Fruit fly (Drosophila melanogaster) whole organism, embryonic: ENCODE results near the gene orion.

Source experiments
- Abd-B ChIP-seq: fragments of 200-800 bp; sonication (Bioruptor generic); optimal IDR thresholded peaks from 2 replicates; lab custom pipeline; 2018; ENCODE audit warnings: missing biosample characterization, mild to moderate bottlenecking, missing genetic modification characterization, moderate library complexity
- Bdp1 ChIP-seq: fragments of 200-800 bp; sonication (Bioruptor generic); optimal IDR thresholded peaks from 3 replicates; lab custom pipeline; 2016; ENCODE audit warnings: missing biosample characterization, missing genetic modification characterization
- CG10267 ChIP-seq: fragments of 200-800 bp; sonication (Bioruptor generic); optimal IDR thresholded peaks from 2 replicates; lab custom pipeline; 2018; ENCODE audit warnings: missing biosample characterization, mild to moderate bottlenecking, missing genetic modification characterization, moderate library complexity
- CG11696 ChIP-seq: fragments of 200-800 bp; sonication (Bioruptor generic); IDR thresholded peaks from 2 replicates; pipeline ENCODE4 v1.3.6; 2022; ENCODE audit warnings: missing biosample characterization, missing genetic modification characterization
- CG12299 ChIP-seq: fragments of 200-800 bp; sonication (Bioruptor generic); optimal IDR thresholded peaks from 2 replicates; lab custom pipeline; 2018; ENCODE audit warnings: missing biosample characterization, mild to moderate bottlenecking, missing genetic modification characterization
- CG12744 ChIP-seq: fragments of 200-800 bp; sonication (Bioruptor generic); optimal IDR thresholded peaks from 2 replicates; lab custom pipeline; 2016; ENCODE audit warnings: missing biosample characterization, missing genetic modification characterization
- CG14710 ChIP-seq: fragments of 200-800 bp; sonication (Bioruptor generic); optimal IDR thresholded peaks from 3 replicates; lab custom pipeline; 2019; ENCODE audit warnings: missing biosample characterization, mild to moderate bottlenecking, missing genetic modification characterization, moderate library complexity
- CG15696 ChIP-seq: fragments of 200-800 bp; sonication (Bioruptor generic); optimal IDR thresholded peaks from 2 replicates; lab custom pipeline; 2019; ENCODE audit warnings: missing biosample characterization, mild to moderate bottlenecking, missing genetic modification characterization, moderate library complexity
- CG18619 ChIP-seq: fragments of 200-800 bp; sonication (Bioruptor generic); optimal IDR thresholded peaks from 3 replicates; lab custom pipeline; 2017; ENCODE audit warnings: missing biosample characterization, mild to moderate bottlenecking, missing genetic modification characterization
- CG30020 ChIP-seq: fragments of 200-800 bp; optimal IDR thresholded peaks from 2 replicates; lab custom pipeline; 2019; ENCODE audit warnings: missing biosample characterization, mild to moderate bottlenecking, missing genetic modification characterization, moderate library complexity
- CG3726 ChIP-seq: fragments of 200-800 bp; sonication (Bioruptor generic); IDR thresholded peaks from 3 replicates; pipeline ENCODE4, ENCODE4 v1.3.6; 2022; ENCODE audit warnings: missing biosample characterization, missing genetic modification characterization
- CG4707 ChIP-seq: fragments of 200-800 bp; sonication (Bioruptor generic); optimal IDR thresholded peaks from 2 replicates; lab custom pipeline; 2018; ENCODE audit warnings: missing biosample characterization, mild to moderate bottlenecking, missing genetic modification characterization, moderate library complexity
- CG4730 ChIP-seq: fragments of 200-800 bp; sonication (Bioruptor generic); IDR thresholded peaks from 2 replicates; pipeline ENCODE4 v1.3.6; 2022; ENCODE audit warnings: missing biosample characterization, missing genetic modification characterization
- CG5953 ChIP-seq: fragments of 200-800 bp; sonication (Bioruptor generic); IDR thresholded peaks from 2 replicates; pipeline ENCODE4 v1.3.6; 2022; ENCODE audit warnings: missing biosample characterization, missing genetic modification characterization
- CG6854 ChIP-seq: fragments of 200-800 bp; sonication (Bioruptor generic); optimal IDR thresholded peaks from 3 replicates; lab custom pipeline; 2017; ENCODE audit warnings: missing biosample characterization, mild to moderate bottlenecking, missing genetic modification characterization
- CG7745 ChIP-seq: fragments of 200-800 bp; sonication (Bioruptor generic); optimal IDR thresholded peaks from 2 replicates; lab custom pipeline; 2018; ENCODE audit warnings: missing biosample characterization, mild to moderate bottlenecking, missing genetic modification characterization, moderate library complexity
- CG7839 ChIP-seq: fragments of 200-800 bp; sonication (Bioruptor generic); optimal IDR thresholded peaks from 3 replicates; lab custom pipeline; 2018; ENCODE audit warnings: missing biosample characterization, mild to moderate bottlenecking, missing genetic modification characterization, moderate library complexity
- CG7963 ChIP-seq: fragments of 200-800 bp; sonication (Bioruptor generic); IDR thresholded peaks from 3 replicates; pipeline ENCODE4 v1.3.6; 2022; ENCODE audit warnings: missing biosample characterization, missing genetic modification characterization; ENCODE audit not compliant: partially characterized antibody
- CG8388 ChIP-seq: fragments of 200-800 bp; sonication (Bioruptor generic); optimal IDR thresholded peaks from 2 replicates; lab custom pipeline; 2019; ENCODE audit warnings: missing biosample characterization, mild to moderate bottlenecking, missing genetic modification characterization, moderate library complexity
- CG8765 ChIP-seq: fragments of 200-800 bp; sonication (Bioruptor generic); IDR thresholded peaks from 2 replicates; pipeline ENCODE4 v1.3.6; 2022; ENCODE audit warnings: missing biosample characterization, missing genetic modification characterization
- CG8944 ChIP-seq: fragments of 200-800 bp; sonication (Bioruptor generic); optimal IDR thresholded peaks from 3 replicates; lab custom pipeline; 2016; ENCODE audit warnings: missing biosample characterization, missing genetic modification characterization
- CG9437 ChIP-seq: fragments of 200-800 bp; sonication (Bioruptor generic); optimal IDR thresholded peaks from 2 replicates; lab custom pipeline; 2018; ENCODE audit warnings: missing biosample characterization, mild to moderate bottlenecking, missing genetic modification characterization
- CG9727 ChIP-seq: fragments of 200-800 bp; sonication (Bioruptor generic); optimal IDR thresholded peaks from 3 replicates; lab custom pipeline; 2017; ENCODE audit warnings: missing biosample characterization, mild to moderate bottlenecking, missing genetic modification characterization
- Elba2 ChIP-seq: fragments of 200-800 bp; sonication (Bioruptor generic); optimal IDR thresholded peaks from 3 replicates; lab custom pipeline; 2016; ENCODE audit warnings: missing biosample characterization, missing genetic modification characterization
- Ets97D ChIP-seq: fragments of 200-800 bp; sonication (Bioruptor generic); optimal IDR thresholded peaks from 3 replicates; lab custom pipeline; 2016; ENCODE audit warnings: missing biosample characterization, missing genetic modification characterization
- GATAe ChIP-seq: fragments of 200-800 bp; sonication (Bioruptor generic); conservative IDR thresholded peaks from 2 replicates; pipeline ENCODE4 v1.3.6; 2022; ENCODE audit warnings: missing biosample characterization, missing genetic modification characterization
- HmgD ChIP-seq: fragments of 200-800 bp; sonication (Bioruptor generic); optimal IDR thresholded peaks from 3 replicates; lab custom pipeline; 2016; ENCODE audit warnings: missing biosample characterization, missing genetic modification characterization
- MESR4 ChIP-seq: fragments of 200-800 bp; sonication (Bioruptor generic); optimal IDR thresholded peaks from 2 replicates; lab custom pipeline; 2018; ENCODE audit warnings: missing biosample characterization, mild to moderate bottlenecking, missing genetic modification characterization, moderate library complexity
- Taf1 ChIP-seq: fragments of 200-800 bp; sonication (Bioruptor generic); IDR thresholded peaks from 2 replicates; pipeline ENCODE4 v1.3.6; 2022; ENCODE audit warnings: missing biosample characterization, missing genetic modification characterization
- Xrp1 ChIP-seq: fragments of 200-800 bp; sonication (Bioruptor generic); IDR thresholded peaks from 2 replicates; pipeline ENCODE4 v1.3.6; 2022; ENCODE audit warnings: missing biosample characterization, missing genetic modification characterization
- ac ChIP-seq: fragments of 200-800 bp; sonication (Bioruptor generic); optimal IDR thresholded peaks from 3 replicates; lab custom pipeline; 2017; ENCODE audit warnings: missing biosample characterization, mild to moderate bottlenecking, missing genetic modification characterization
- ara ChIP-seq: fragments of 200-800 bp; sonication (Bioruptor generic); IDR thresholded peaks from 2 replicates; pipeline ENCODE4 v1.3.6; 2022; ENCODE audit warnings: missing biosample characterization, missing genetic modification characterization
- ase ChIP-seq: fragments of 200-800 bp; sonication (Bioruptor generic); IDR thresholded peaks from 3 replicates; pipeline ENCODE4 v1.3.6; 2022; ENCODE audit warnings: missing biosample characterization, missing genetic modification characterization
- bowl ChIP-seq: fragments of 200-800 bp; sonication (Bioruptor generic); IDR thresholded peaks from 2 replicates; pipeline ENCODE4 v1.3.6; 2022; ENCODE audit warnings: missing biosample characterization, missing genetic modification characterization
- crol ChIP-seq: fragments of 200-800 bp; sonication (Bioruptor generic); IDR thresholded peaks from 2 replicates; pipeline ENCODE4 v1.3.6; 2022; ENCODE audit warnings: missing biosample characterization, missing genetic modification characterization
- dan ChIP-seq: fragments of 200-800 bp; sonication (Bioruptor generic); IDR thresholded peaks from 2 replicates; pipeline ENCODE4 v1.3.6; 2022; ENCODE audit warnings: missing biosample characterization, missing genetic modification characterization
- disco-r ChIP-seq: fragments of 200-800 bp; sonication (Bioruptor generic); optimal IDR thresholded peaks from 2 replicates; lab custom pipeline; 2016; ENCODE audit warnings: missing biosample characterization, missing genetic modification characterization
- ems ChIP-seq: fragments of 200-800 bp; sonication (Bioruptor generic); optimal IDR thresholded peaks from 3 replicates; lab custom pipeline; 2016; ENCODE audit warnings: missing biosample characterization, missing genetic modification characterization
- ftz-f1 ChIP-seq: fragments of 200-800 bp; sonication (Bioruptor generic); optimal IDR thresholded peaks from 2 replicates; lab custom pipeline; 2016; ENCODE audit warnings: missing biosample characterization, missing genetic modification characterization
- gt ChIP-seq: fragments of 200-800 bp; sonication (Bioruptor generic); IDR thresholded peaks from 2 replicates; pipeline ENCODE4 v1.3.6; 2022; ENCODE audit warnings: missing biosample characterization, missing genetic modification characterization
- hb ChIP-seq: fragments of 200-800 bp; sonication (Bioruptor generic); IDR thresholded peaks from 3 replicates; pipeline ENCODE4 v1.3.6; 2022; ENCODE audit warnings: missing biosample characterization, missing genetic modification characterization; ENCODE audit not compliant: partially characterized antibody
- hbn ChIP-seq: fragments of 200-800 bp; sonication (Bioruptor generic); IDR thresholded peaks from 2 replicates; pipeline ENCODE4 v1.3.6; 2022; ENCODE audit warnings: missing biosample characterization, missing genetic modification characterization; ENCODE audit not compliant: partially characterized antibody
- kah ChIP-seq: fragments of 200-800 bp; sonication (Bioruptor generic); optimal IDR thresholded peaks from 2 replicates; lab custom pipeline; 2018; ENCODE audit warnings: missing biosample characterization, mild to moderate bottlenecking, missing genetic modification characterization
- kay ChIP-seq: fragments of 200-800 bp; sonication (Bioruptor generic); optimal IDR thresholded peaks from 2 replicates; lab custom pipeline; 2016; ENCODE audit warnings: missing biosample characterization, missing genetic modification characterization
- lmd ChIP-seq: fragments of 200-800 bp; sonication (Bioruptor generic); IDR thresholded peaks from 2 replicates; pipeline ENCODE4 v1.3.6; 2022; ENCODE audit warnings: missing biosample characterization, missing genetic modification characterization
- nom ChIP-seq: fragments of 200-800 bp; sonication (Bioruptor generic); optimal IDR thresholded peaks from 2 replicates; lab custom pipeline; 2017; ENCODE audit warnings: missing biosample characterization, missing genetic modification characterization, mild to moderate bottlenecking, moderate library complexity, missing genetic modification reagents
- repo ChIP-seq: fragments of 200-800 bp; sonication (Bioruptor generic); optimal IDR thresholded peaks from 2 replicates; lab custom pipeline; 2016; ENCODE audit warnings: missing biosample characterization, missing genetic modification characterization
- sr ChIP-seq: fragments of 200-800 bp; sonication (Bioruptor generic); IDR thresholded peaks from 3 replicates; pipeline ENCODE4 v1.3.6; 2022; ENCODE audit warnings: missing biosample characterization, missing genetic modification characterization
- tgo ChIP-seq: fragments of 200-800 bp; sonication (Bioruptor generic); IDR thresholded peaks from 3 replicates; pipeline ENCODE4 v1.3.6; 2022; ENCODE audit warnings: missing biosample characterization, missing genetic modification characterization
- tup ChIP-seq: fragments of 200-800 bp; sonication (Bioruptor generic); optimal IDR thresholded peaks from 2 replicates; lab custom pipeline; 2016; ENCODE audit warnings: missing biosample characterization, mild to moderate bottlenecking, missing genetic modification characterization, moderate library complexity
- unpg ChIP-seq: fragments of 200-800 bp; sonication (Bioruptor generic); optimal IDR thresholded peaks from 3 replicates; lab custom pipeline; 2018; ENCODE audit warnings: missing biosample characterization, mild to moderate bottlenecking, missing genetic modification characterization, moderate library complexity

Gene orion

DNA sequence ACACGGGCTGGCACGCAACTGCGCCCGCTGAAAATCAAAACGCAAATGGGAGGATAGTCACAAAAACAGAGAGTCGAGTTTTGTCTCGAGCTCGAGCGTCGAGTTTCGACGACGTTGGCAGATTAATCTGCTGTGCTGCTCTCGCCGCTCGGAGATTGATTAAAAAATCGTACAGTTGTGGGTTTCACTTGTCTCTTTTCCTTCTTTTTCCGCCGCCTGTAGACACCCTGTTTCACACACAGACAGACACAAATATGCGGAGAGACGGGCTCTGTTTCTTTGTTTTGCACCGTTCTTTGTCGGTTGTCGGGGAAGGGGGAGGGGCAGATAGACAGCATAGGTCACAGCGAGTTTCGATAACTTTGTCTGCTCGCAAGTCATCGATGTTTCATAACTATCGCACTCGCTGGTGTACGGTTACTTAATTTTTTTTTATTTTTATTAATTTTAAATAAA, at the start of gene orion (continued):
- TF ChIP-seq disco-r (GFP tag; lab: Kevin White, UChicago) (no peak), CG14710 (tag; lab: Kevin White, UChicago) (peak; percentile 2), CG4707 (GFP tag; lab: Kevin White, UChicago) (no peak), repo (GFP tag; lab: Kevin White, UChicago) (no peak), crol (GFP tag; lab: Robert Waterston, UW) (peak; percentile 95), CG12299 (tag; lab: Kevin White, UChicago) (no peak), CG9727 (GFP tag; lab: Kevin White, UChicago) (no peak), CG11696 (GFP tag; lab: Robert Waterston, UW) (no peak), ac (GFP tag; lab: Kevin White, UChicago) (no peak), nom (peak; percentile 96), Bdp1 (GFP tag; lab: Kevin White, UChicago) (no peak), ems (GFP tag; lab: Kevin White, UChicago) (no peak), HmgD (GFP tag; lab: Kevin White, UChicago) (no peak), sr (GFP tag; lab: Robert Waterston, UW) (no peak), Ets97D (GFP tag; lab: Kevin White, UChicago) (no peak), Abd-B (GFP tag; lab: Kevin White, UChicago) (no peak), tgo (GFP tag; lab: Robert Waterston, UW) (peak; percentile 22; the same call in 1 of the 3 replicates), CG3726 (GFP tag; lab: Robert Waterston, UW) (no peak), Elba2 (no peak), CG9437 (GFP tag; lab: Kevin White, UChicago) (no peak), hbn (GFP tag; lab: Robert Waterston, UW) (peak; percentile 82), ase (GFP tag; lab: Robert Waterston, UW) (no peak), kah (GFP tag; lab: Kevin White, UChicago) (no peak), kay (no peak), ara (GFP tag; lab: Robert Waterston, UW) (0 out of 2 replicates have a peak, but pooled peaks have one; percentile 25), CG8765 (GFP tag; lab: Robert Waterston, UW) (no peak), CG10267 (tag; lab: Kevin White, UChicago) (peak; percentile 21), CG12744 (GFP tag; lab: Kevin White, UChicago) (no peak), CG5953 (GFP tag; lab: Robert Waterston, UW) (no peak), CG7963 (peak; percentile 56; the same call in 2 of the 3 replicates), CG8944 (GFP tag; lab: Kevin White, UChicago) (no peak), hb (GFP tag; lab: Robert Waterston, UW) (peak; percentile 64; the same call in 2 of the 3 replicates), unpg (GFP tag; lab: Kevin White, UChicago) (no peak), Xrp1 (peak; percentile 45; the same call in 1 of the 2 replicates), GATAe (GFP tag; lab: Robert Waterston, UW) (no peak), CG7745 (no peak), CG8388 (GFP tag; lab: Kevin White, UChicago) (no peak), MESR4 (peak; percentile 22), CG7839 (tag; lab: Kevin White, UChicago) (no peak), CG30020 (tag; lab: Kevin White, UChicago) (peak; percentile 29), CG4730 (GFP tag; lab: Robert Waterston, UW) (no peak), gt (GFP tag; lab: Robert Waterston, UW) (no peak), Taf1 (GFP tag; lab: Robert Waterston, UW) (no peak), lmd (GFP tag; lab: Robert Waterston, UW) (no peak; the same call in 1 of the 2 replicates), tup (GFP tag; lab: Kevin White, UChicago) (no peak), CG6854 (GFP tag; lab: Kevin White, UChicago) (no peak), ftz-f1 (GFP tag; lab: Kevin White, UChicago) (no peak), bowl (GFP tag; lab: Robert Waterston, UW) (no peak), CG15696 (tag; lab: Kevin White, UChicago) (peak; percentile 48), dan (GFP tag; lab: Robert Waterston, UW) (no peak), CG18619 (GFP tag; lab: Kevin White, UChicago) (no peak)
